Worm (Caenorhabditis elegans): ENCODE measurements around the gene ZK370.6.

The ZK370.6 gene

ce11 chrIII:8725224-8725623 lies 18.4 kb downstream of the ZK370.6 start:
- TF ChIP-seq tbp1 (GFP tag; optimal IDR thresholded peaks at IDR 0.05) (no peak), hsf-1 (GFP tag; IDR thresholded peaks at IDR 0.05) (0 out of 2 replicates have a peak, but pooled peaks have one; percentile 31), snpc-3.4 (tag; optimal IDR thresholded peaks at IDR 0.05) (peak; percentile 20), ztf-26 (tag; optimal IDR thresholded peaks at IDR 0.05) (no peak), ZK185.1 (tag; optimal IDR thresholded peaks at IDR 0.05; ENCODE audit: poor library complexity, severe bottlenecking) (no peak), snpc-4 (GFP tag; optimal IDR thresholded peaks at IDR 0.05) (no peak), snpc-4 (tag; optimal IDR thresholded peaks at IDR 0.05) (peak in 1 of 4 experiments; percentile 14), him-1 (tag; optimal IDR thresholded peaks at IDR 0.05) (peak; percentile 98)

ce11 chrIII:8719769-8720252 lies 23.8 kb downstream of the ZK370.6 start, which contains the start of gene hipr-1:
hipr-1 (plus strand) TSS chrIII:8720202.
- TF ChIP-seq F23B12.7 (tag; optimal IDR thresholded peaks at IDR 0.05; ENCODE audit: insufficient read depth) (no peak), cebp-1 (GFP tag; IDR thresholded peaks at IDR 0.05) (no peak), cebp-1 (tag; optimal IDR thresholded peaks at IDR 0.05) (no peak)

DNA sequence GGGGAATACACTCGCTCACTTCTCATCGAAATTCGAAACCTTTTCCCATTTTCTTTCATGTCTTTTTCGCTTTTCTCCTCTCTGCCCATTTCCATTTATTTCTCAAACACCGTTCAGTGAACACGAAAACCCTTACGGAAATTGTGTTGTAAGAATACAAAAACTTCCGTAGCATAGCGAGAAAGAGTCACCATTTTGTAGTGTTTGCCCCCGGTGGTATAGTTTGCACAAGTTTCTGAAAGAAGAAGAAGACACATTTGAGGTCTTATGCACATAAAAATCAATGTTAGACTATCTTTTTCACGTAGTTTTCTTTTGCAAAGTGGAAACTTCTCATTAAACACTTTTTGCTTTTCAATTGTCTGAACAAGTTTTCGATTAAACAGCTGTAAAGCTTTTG lies 24.5 kb downstream of the ZK370.6 start:
- no peak for TF ChIP-seq Y67H2A.10 (GFP tag; conservative IDR thresholded peaks at IDR 0.05)
- no peak for TF ChIP-seq D2030.7 (GFP tag; IDR thresholded peaks at IDR 0.05)
- TF ChIP-seq Y53G8AR.9 (GFP tag; conservative IDR thresholded peaks at IDR 0.05), result no peak
- no peak for TF ChIP-seq F37B4.10 (GFP tag; IDR thresholded peaks at IDR 0.05)
- TF ChIP-seq B0336.3 (GFP tag; IDR thresholded peaks at IDR 0.05), result no peak
- TF ChIP-seq ets-4 (GFP tag; optimal IDR thresholded peaks at IDR 0.05), result no peak
- no peak for TF ChIP-seq hmg-20 (GFP tag; IDR thresholded peaks at IDR 0.05)
- TF ChIP-seq somi-1 (GFP tag; optimal IDR thresholded peaks at IDR 0.05), result no peak
- TF ChIP-seq F39B2.1 (GFP tag; IDR thresholded peaks at IDR 0.05), result no peak
- no peak for TF ChIP-seq nhr-120 (GFP tag; IDR thresholded peaks at IDR 0.05)
- TF ChIP-seq rec-8 (tag; optimal IDR thresholded peaks at IDR 0.05), result no peak
- no peak for TF ChIP-seq K12H6.12 (tag; optimal IDR thresholded peaks at IDR 0.05)
- TF ChIP-seq B0019.2 (GFP tag; conservative IDR thresholded peaks at IDR 0.05), result no peak

ce11 chrIII:8718592-8718991 lies 25.1 kb downstream of the ZK370.6 start:
- TF ChIP-seq madf-6 (GFP tag; IDR thresholded peaks at IDR 0.05) (0 out of 2 replicates have a peak, but pooled peaks have one; percentile 11), ceh-91 (GFP tag; IDR thresholded peaks at IDR 0.05) (no peak), lin-40 (tag; optimal IDR thresholded peaks at IDR 0.05) (no peak), nhr-80 (tag; optimal IDR thresholded peaks at IDR 0.05) (peak; percentile 30), nfyb-1 (GFP tag; IDR thresholded peaks at IDR 0.05) (no peak)

- TF ChIP-seq ztf-26 (tag; optimal IDR thresholded peaks at IDR 0.05) (no peak), mcd-1 (GFP tag; IDR thresholded peaks at IDR 0.05) (no peak), ama-1 (optimal IDR thresholded peaks at IDR 0.05) (no peak), ama-1 (GFP tag; optimal IDR thresholded peaks at IDR 0.05) (no peak), madf-6 (GFP tag; IDR thresholded peaks at IDR 0.05) (peak; percentile 93), attf-5 (GFP tag; optimal IDR thresholded peaks at IDR 0.05) (no peak), F23B12.7 (tag; optimal IDR thresholded peaks at IDR 0.05; ENCODE audit: insufficient read depth) (peak; percentile 5), tbx-9 (tag; optimal IDR thresholded peaks at IDR 0.05; ENCODE audit: borderline replicate concordance) (no peak), xnd-1 (tag; optimal IDR thresholded peaks at IDR 0.05) (peak; percentile 63), Y95B8A.8 (GFP tag; IDR thresholded peaks at IDR 0.05) (no peak), madf-8 (GFP tag; conservative IDR thresholded peaks at IDR 0.05) (peak; percentile 72), pbrm-1 (GFP tag; IDR thresholded peaks at IDR 0.05) (no peak), mxl-1 (tag; optimal IDR thresholded peaks at IDR 0.05) (no peak), efl-1 (GFP tag; optimal IDR thresholded peaks at IDR 0.05) (peak; percentile 8), hlh-26 (GFP tag; conservative IDR thresholded peaks at IDR 0.05) (no peak), lsl-1 (GFP tag; optimal IDR thresholded peaks at IDR 0.05) (no peak), attf-3 (GFP tag; conservative IDR thresholded peaks at IDR 0.05) (peak; percentile 96)
These were observed 26.4 kb downstream of the ZK370.6 start, which contains the start of gene mrpl-11 for ce11 chrIII:8717231-8717694. mrpl-11 (plus strand) TSS chrIII:8717644.

Data from whole organism, young adult.